Fruit fly (Drosophila melanogaster): ENCODE measurements around the gene Strip.

DNA sequence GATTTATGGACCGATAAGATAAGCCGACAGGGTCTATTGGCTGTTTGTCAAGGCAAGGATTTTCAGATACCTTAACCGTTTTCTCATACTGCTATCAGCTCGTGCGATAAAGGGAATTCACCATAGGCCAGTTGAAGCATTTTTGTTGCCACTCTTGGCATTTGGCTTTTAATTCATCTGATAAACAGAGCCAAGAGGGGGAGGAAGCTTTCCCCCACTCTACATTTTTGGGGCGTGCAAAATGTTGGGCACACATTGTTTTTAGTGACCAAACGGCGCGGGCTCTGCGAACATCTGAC lies 21.1 kb upstream of the Strip start:
- TF ChIP-seq CG8478 (optimal IDR thresholded peaks at IDR 0.05): no peak
- TF ChIP-seq pan (optimal IDR thresholded peaks at IDR 0.05): no peak
- no peak for TF ChIP-seq psq (optimal IDR thresholded peaks at IDR 0.05)

All from whole organism.